Fruit fly (Drosophila melanogaster) whole organism, prepupa: ENCODE data around the gene CG6330.

ENCODE experiments used
- Blimp-1 ChIP-seq: fragments of 200-800 bp; sonication (Bioruptor generic); optimal IDR thresholded peaks from 3 replicates; lab custom pipeline; 2017; ENCODE audit warnings: missing biosample characterization, missing genetic modification characterization, mild to moderate bottlenecking, moderate library complexity, missing genetic modification reagents
- CG10669 ChIP-seq: fragments of 200-800 bp; sonication (Bioruptor generic); optimal IDR thresholded peaks from 3 replicates; lab custom pipeline; 2018; ENCODE audit warnings: missing biosample characterization, mild to moderate bottlenecking, missing genetic modification characterization, moderate library complexity
- CG11902 ChIP-seq: fragments of 200-800 bp; sonication (Bioruptor generic); optimal IDR thresholded peaks from 3 replicates; lab custom pipeline; 2016; ENCODE audit warnings: missing biosample characterization, missing genetic modification characterization
- CG15336 ChIP-seq: fragments of 200-800 bp; sonication (Bioruptor generic); IDR thresholded peaks from 2 replicates; pipeline ENCODE4 v1.3.6; 2022; ENCODE audit warnings: missing biosample characterization, missing genetic modification characterization
- CG1621 ChIP-seq: fragments of 200-800 bp; sonication (Bioruptor generic); optimal IDR thresholded peaks from 3 replicates; lab custom pipeline; 2018; ENCODE audit warnings: missing biosample characterization, mild to moderate bottlenecking, missing genetic modification characterization
- CG6163 ChIP-seq: fragments of 200-800 bp; sonication (Bioruptor generic); IDR thresholded peaks from 3 replicates; pipeline ENCODE4 v1.3.6; 2022; ENCODE audit warnings: missing biosample characterization, missing genetic modification characterization
- CG6276 ChIP-seq: fragments of 200-800 bp; sonication (Bioruptor generic); optimal IDR thresholded peaks from 2 replicates; lab custom pipeline; 2017; ENCODE audit warnings: missing biosample characterization, mild to moderate bottlenecking, missing genetic modification characterization
- CG6808 ChIP-seq: fragments of 200-800 bp; sonication (Bioruptor generic); optimal IDR thresholded peaks from 3 replicates; lab custom pipeline; 2017; ENCODE audit warnings: missing biosample characterization, missing genetic modification characterization, mild to moderate bottlenecking, moderate library complexity, missing genetic modification reagents
- CG8119 ChIP-seq: fragments of 200-800 bp; sonication (Bioruptor generic); IDR thresholded peaks from 3 replicates; pipeline ENCODE4 v1.3.6; 2022; ENCODE audit warnings: missing biosample characterization, missing genetic modification characterization
- CG8632 ChIP-seq: fragments of 200-800 bp; sonication (Bioruptor generic); optimal IDR thresholded peaks from 3 replicates; lab custom pipeline; 2016; ENCODE audit warnings: missing biosample characterization, missing genetic modification characterization
- Hr38 ChIP-seq: sonication (Bioruptor generic); optimal IDR thresholded peaks from 2 replicates; lab custom pipeline; 2016; ENCODE audit warnings: missing biosample characterization, missing genetic modification characterization
- Hr4 ChIP-seq: fragments of 200-800 bp; sonication (Bioruptor generic); optimal IDR thresholded peaks from 3 replicates; lab custom pipeline; 2016; ENCODE audit warnings: missing biosample characterization, missing genetic modification characterization
- OdsH ChIP-seq: fragments of 200-800 bp; sonication (Bioruptor generic); optimal IDR thresholded peaks from 3 replicates; lab custom pipeline; 2016; ENCODE audit warnings: missing biosample characterization, missing genetic modification characterization
- Smox ChIP-seq: fragments of 200-800 bp; sonication (Bioruptor generic); optimal IDR thresholded peaks from 3 replicates; lab custom pipeline; 2016; ENCODE audit warnings: missing biosample characterization, missing genetic modification characterization
- Sox102F ChIP-seq: fragments of 200-800 bp; sonication (Bioruptor generic); optimal IDR thresholded peaks from 2 replicates; lab custom pipeline; 2016; ENCODE audit warnings: missing biosample characterization, mild to moderate bottlenecking, missing genetic modification characterization
- acj6 ChIP-seq: fragments of 200-800 bp; sonication (Bioruptor generic); optimal IDR thresholded peaks from 3 replicates; lab custom pipeline; 2016; ENCODE audit warnings: missing biosample characterization, missing genetic modification characterization
- dac ChIP-seq: fragments of 200-800 bp; sonication (Bioruptor generic); optimal IDR thresholded peaks from 2 replicates; lab custom pipeline; 2017; ENCODE audit warnings: missing biosample characterization, mild to moderate bottlenecking, missing genetic modification characterization
- fd85E ChIP-seq: fragments of 200-800 bp; sonication (Bioruptor generic); optimal IDR thresholded peaks from 3 replicates; lab custom pipeline; 2016; ENCODE audit warnings: missing biosample characterization, missing genetic modification characterization
- fkh ChIP-seq: fragments of 200-800 bp; sonication (Bioruptor generic); optimal IDR thresholded peaks from 3 replicates; lab custom pipeline; 2017; ENCODE audit warnings: missing biosample characterization, mild to moderate bottlenecking, missing genetic modification characterization, moderate library complexity
- pdm3 ChIP-seq: fragments of 200-800 bp; sonication (Bioruptor generic); optimal IDR thresholded peaks from 3 replicates; lab custom pipeline; 2016; ENCODE audit warnings: missing biosample characterization, missing genetic modification characterization
- svp ChIP-seq: fragments of 200-800 bp; sonication (Bioruptor generic); peaks from one replicate; lab custom pipeline; 2016; ENCODE audit warnings: missing biosample characterization, missing genetic modification characterization
- topi ChIP-seq: fragments of 200-800 bp; sonication (Bioruptor generic); optimal IDR thresholded peaks from 3 replicates; lab custom pipeline; 2016; ENCODE audit warnings: missing biosample characterization, missing genetic modification characterization

Gene CG6330

DNA sequence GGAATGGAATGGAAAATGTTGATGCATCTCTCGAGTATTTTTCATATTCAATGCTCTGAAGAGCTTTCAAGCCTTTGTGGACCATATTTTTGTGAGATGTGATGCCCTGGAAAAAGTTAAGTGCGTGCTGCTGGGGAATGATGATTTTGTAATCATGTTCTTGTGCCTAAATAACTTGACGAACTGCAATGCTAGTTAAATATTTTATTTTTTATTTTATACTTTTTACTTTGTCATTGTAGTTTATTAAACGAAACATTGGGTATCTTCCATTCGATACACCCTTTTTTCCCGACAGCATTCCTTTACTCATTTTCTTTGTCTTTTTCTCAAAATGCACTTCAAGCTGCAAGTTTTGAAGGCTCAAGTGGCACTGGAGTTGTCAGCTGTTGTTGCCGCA is 58.3 kb downstream of the CG6330 start (continued):
- TF ChIP-seq acj6 (peak; percentile 62), topi (GFP tag; lab: Kevin White, UChicago) (peak; percentile 35), fd85E (GFP tag; lab: Kevin White, UChicago) (no peak), CG6808 (no peak), CG8119 (peak; percentile 66), CG10669 (GFP tag; lab: Kevin White, UChicago) (peak; percentile 22), CG11902 (GFP tag; lab: Kevin White, UChicago) (peak; percentile 24), pdm3 (peak; percentile 57), OdsH (GFP tag; lab: Kevin White, UChicago) (peak; percentile 66), dac (GFP tag; lab: Kevin White, UChicago) (no peak), Blimp-1 (GFP tag; lab: Kevin White, UChicago) (no peak), svp (no peak), Smox (GFP tag; lab: Kevin White, UChicago) (no peak), CG15336 (GFP tag; lab: Robert Waterston, UW) (peak; percentile 76), Hr4 (GFP tag; lab: Kevin White, UChicago) (peak; percentile 61), Hr38 (GFP tag; lab: Kevin White, UChicago) (no peak), Sox102F (GFP tag; lab: Kevin White, UChicago) (peak; percentile 53), CG6276 (GFP tag; lab: Kevin White, UChicago) (no peak), CG1621 (tag; lab: Kevin White, UChicago) (no peak), CG6163 (GFP tag; lab: Robert Waterston, UW) (peak; percentile 50; the same call in 1 of the 3 replicates), fkh (GFP tag; lab: Kevin White, UChicago) (no peak), CG8632 (GFP tag; lab: Kevin White, UChicago) (peak; percentile 45)
